Worm (Caenorhabditis elegans): ENCODE results near the gene K07F5.6.
"Not testable (repeated sequence)": the region's sequence is repeated elsewhere in the genome, so short reads cannot be mapped to it uniquely, and the experiment has no call there.

K07F5.6 gene

DNA sequence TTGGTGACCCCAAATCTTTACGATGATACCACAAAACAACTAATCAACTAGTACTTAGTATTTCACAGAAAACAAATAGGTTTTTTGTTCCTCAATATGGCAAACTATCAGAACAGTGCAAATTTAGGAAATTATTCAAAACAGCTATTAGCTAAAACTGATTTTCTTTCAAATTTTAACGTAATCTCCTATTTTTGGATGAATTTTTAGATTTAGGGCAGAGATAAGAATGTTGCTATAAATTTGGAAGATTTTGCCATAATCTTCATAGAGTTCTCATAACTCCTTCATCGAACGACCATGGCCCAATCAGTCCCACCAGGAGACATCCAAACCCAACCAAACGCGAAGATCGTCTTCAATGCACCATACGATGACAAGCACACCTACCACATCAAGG, 9.1 kb downstream of the K07F5.6 start, which contains the start of gene msp-10:
TSS of gene msp-10 (plus strand) at position 301 of the 400 bp plus-strand sequence.
- TF ChIP-seq ceh-13 (GFP tag; optimal IDR thresholded peaks at IDR 0.05); ama-1 (optimal IDR thresholded peaks at IDR 0.05); B0310.2 (tag; optimal IDR thresholded peaks at IDR 0.05): not testable (repeated sequence)

DNA sequence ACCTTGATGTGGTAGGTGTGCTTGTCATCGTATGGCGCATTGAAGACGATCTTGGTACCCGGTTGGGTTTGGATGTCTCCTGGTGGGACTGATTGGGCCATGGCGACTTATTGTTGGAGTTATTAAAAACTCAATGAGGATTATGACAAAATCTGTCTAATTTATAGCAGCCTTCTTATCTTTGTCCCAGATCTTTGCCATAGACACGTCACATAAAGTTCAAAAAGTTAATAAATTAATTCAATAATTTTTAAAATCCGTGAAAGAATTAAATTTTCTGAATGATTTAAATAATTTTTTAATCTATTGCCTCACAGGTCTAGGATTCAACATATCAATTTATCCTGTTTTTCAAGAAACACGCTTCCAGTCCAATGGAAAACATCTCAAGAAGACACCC, 10.2 kb downstream of the K07F5.6 start, which contains the start of gene msp-81:
TSS of gene msp-81 (minus strand) at position 101 of the 400 bp plus-strand sequence.
- TF ChIP-seq aly-1 (tag; optimal IDR thresholded peaks at IDR 0.05): no peak
- TF ChIP-seq ceh-13 (GFP tag; optimal IDR thresholded peaks at IDR 0.05): no peak
- no peak for TF ChIP-seq ama-1 (optimal IDR thresholded peaks at IDR 0.05)

ce11 chrIV:9833337-9833736, 13.1 kb downstream of the K07F5.6 start:
- no peak for TF ChIP-seq aly-1 (tag; optimal IDR thresholded peaks at IDR 0.05)
- no peak for TF ChIP-seq tbx-37 (GFP tag; conservative IDR thresholded peaks at IDR 0.05)
- no peak for TF ChIP-seq B0310.2 (tag; optimal IDR thresholded peaks at IDR 0.05)
- TF ChIP-seq ama-1 (optimal IDR thresholded peaks at IDR 0.05): no peak
- no peak for TF ChIP-seq sea-1 (GFP tag; conservative IDR thresholded peaks at IDR 0.05)
- no peak for TF ChIP-seq hmg-4 (GFP tag; optimal IDR thresholded peaks at IDR 0.05)
- no peak for TF ChIP-seq ceh-36 (tag; optimal IDR thresholded peaks at IDR 0.05)
- TF ChIP-seq hnd-1 (tag; optimal IDR thresholded peaks at IDR 0.05): no peak
- no peak for TF ChIP-seq hmbx-1 (tag; optimal IDR thresholded peaks at IDR 0.05)
- TF ChIP-seq scrt-1 (GFP tag; IDR thresholded peaks at IDR 0.05): no peak
- TF ChIP-seq ceh-13 (GFP tag; optimal IDR thresholded peaks at IDR 0.05): no peak
- no peak for TF ChIP-seq tbx-11 (GFP tag; IDR thresholded peaks at IDR 0.05)
- no peak for TF ChIP-seq flt-1 (GFP tag; IDR thresholded peaks at IDR 0.05)
- no peak for TF ChIP-seq pes-1 (GFP tag; IDR thresholded peaks at IDR 0.05)
- no peak for TF ChIP-seq tra-4 (tag; optimal IDR thresholded peaks at IDR 0.05)

ce11 chrIV:9832586-9832985, 13.9 kb downstream of the K07F5.6 start, which contains the start of gene kin-21:
kin-21 (plus strand) TSS chrIV:9832886.
- TF ChIP-seq hmbx-1 (tag; optimal IDR thresholded peaks at IDR 0.05) (no peak), tbx-11 (GFP tag; IDR thresholded peaks at IDR 0.05) (no peak), tbx-37 (GFP tag; conservative IDR thresholded peaks at IDR 0.05) (no peak), B0310.2 (tag; optimal IDR thresholded peaks at IDR 0.05) (no peak), tra-4 (tag; optimal IDR thresholded peaks at IDR 0.05) (no peak), scrt-1 (GFP tag; IDR thresholded peaks at IDR 0.05) (no peak), ets-7 (tag; optimal IDR thresholded peaks at IDR 0.05) (no peak), aly-1 (tag; optimal IDR thresholded peaks at IDR 0.05) (no peak), ceh-36 (tag; optimal IDR thresholded peaks at IDR 0.05) (no peak), pes-1 (GFP tag; IDR thresholded peaks at IDR 0.05) (no peak), flt-1 (GFP tag; IDR thresholded peaks at IDR 0.05) (no peak), hnd-1 (tag; optimal IDR thresholded peaks at IDR 0.05) (no peak), ceh-13 (GFP tag; optimal IDR thresholded peaks at IDR 0.05) (no peak), F13C5.2 (tag; optimal IDR thresholded peaks at IDR 0.05) (no peak), hmg-4 (GFP tag; optimal IDR thresholded peaks at IDR 0.05) (no peak), sea-1 (GFP tag; conservative IDR thresholded peaks at IDR 0.05) (no peak)

DNA sequence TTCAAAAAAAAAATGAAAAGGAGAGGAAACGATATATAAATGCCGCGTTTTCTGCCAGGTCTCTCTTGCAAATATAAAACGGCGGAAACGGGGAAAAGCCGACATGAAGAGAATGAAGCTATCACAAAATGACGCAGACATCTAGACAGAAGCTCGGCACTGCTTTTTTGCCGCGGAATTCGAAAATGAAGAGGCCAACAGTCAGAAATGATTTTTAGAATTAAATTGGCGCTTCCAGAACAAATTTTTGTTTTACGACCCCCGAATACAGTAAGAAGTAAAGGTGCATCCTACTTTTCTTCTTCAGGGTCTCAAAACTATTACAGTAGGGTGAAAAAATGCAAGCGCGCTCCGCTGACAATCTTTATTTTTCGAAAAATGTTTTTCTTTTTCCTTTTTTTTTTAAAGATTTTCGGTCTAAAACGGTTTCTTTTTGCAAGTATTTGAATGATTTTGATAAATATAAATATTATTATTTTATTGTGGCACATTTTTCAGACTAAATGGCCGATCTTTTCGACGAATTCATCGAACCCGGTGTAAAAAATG, 21.2 kb downstream of the K07F5.6 start, which contains the start of gene mtr-4:
TSS of gene mtr-4 (plus strand) at position 499 of the 549 bp plus-strand sequence.
- TF ChIP-seq hmg-4 (GFP tag; optimal IDR thresholded peaks at IDR 0.05) (no peak), flt-1 (GFP tag; IDR thresholded peaks at IDR 0.05) (no peak), F13C5.2 (tag; optimal IDR thresholded peaks at IDR 0.05) (no peak), ceh-36 (tag; optimal IDR thresholded peaks at IDR 0.05) (no peak), ama-1 (optimal IDR thresholded peaks at IDR 0.05) (no peak), hmbx-1 (tag; optimal IDR thresholded peaks at IDR 0.05) (no peak), sea-1 (GFP tag; conservative IDR thresholded peaks at IDR 0.05) (no peak), tbx-37 (GFP tag; conservative IDR thresholded peaks at IDR 0.05) (no peak), scrt-1 (GFP tag; IDR thresholded peaks at IDR 0.05) (no peak), B0310.2 (tag; optimal IDR thresholded peaks at IDR 0.05) (no peak), ets-7 (tag; optimal IDR thresholded peaks at IDR 0.05) (no peak), tra-4 (tag; optimal IDR thresholded peaks at IDR 0.05) (no peak), ceh-13 (GFP tag; optimal IDR thresholded peaks at IDR 0.05) (no peak), hnd-1 (tag; optimal IDR thresholded peaks at IDR 0.05) (no peak), tbx-11 (GFP tag; IDR thresholded peaks at IDR 0.05) (no peak)

DNA sequence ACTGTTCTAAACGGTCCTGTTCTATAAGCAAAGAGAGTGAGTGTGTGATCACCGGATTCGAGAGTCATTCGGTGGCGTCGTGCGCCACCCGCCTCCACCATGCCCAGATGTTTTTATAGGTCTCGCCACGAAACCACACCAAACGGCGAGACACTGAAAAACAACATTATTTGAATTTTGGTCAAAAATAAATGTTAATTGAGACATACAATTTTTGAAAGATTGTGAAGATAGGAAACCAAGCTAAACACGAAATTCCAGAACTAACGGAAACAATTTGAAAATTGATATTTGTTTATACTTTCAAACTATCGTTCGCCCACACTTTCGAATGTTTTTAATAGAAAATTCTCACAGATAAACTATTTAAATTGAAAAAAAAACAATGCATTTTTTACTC, 22.0 kb downstream of the K07F5.6 start, which contains the start of gene catp-6:
TSS of gene catp-6 (minus strand) at position 101 of the 400 bp plus-strand sequence.
- TF ChIP-seq hmbx-1 (tag; optimal IDR thresholded peaks at IDR 0.05) (no peak), ceh-13 (GFP tag; optimal IDR thresholded peaks at IDR 0.05) (no peak), flt-1 (GFP tag; IDR thresholded peaks at IDR 0.05) (no peak), pes-1 (GFP tag; IDR thresholded peaks at IDR 0.05) (no peak), B0310.2 (tag; optimal IDR thresholded peaks at IDR 0.05) (no peak), tra-4 (tag; optimal IDR thresholded peaks at IDR 0.05) (no peak), ets-7 (tag; optimal IDR thresholded peaks at IDR 0.05) (no peak), tbx-37 (GFP tag; conservative IDR thresholded peaks at IDR 0.05) (no peak), hnd-1 (tag; optimal IDR thresholded peaks at IDR 0.05) (no peak), scrt-1 (GFP tag; IDR thresholded peaks at IDR 0.05) (no peak), ama-1 (optimal IDR thresholded peaks at IDR 0.05) (no peak), hmg-4 (GFP tag; optimal IDR thresholded peaks at IDR 0.05) (no peak), aly-1 (tag; optimal IDR thresholded peaks at IDR 0.05) (no peak), ceh-36 (tag; optimal IDR thresholded peaks at IDR 0.05) (no peak), tbx-11 (GFP tag; IDR thresholded peaks at IDR 0.05) (no peak)

- TF ChIP-seq tra-4 (tag; optimal IDR thresholded peaks at IDR 0.05) (no peak), ceh-36 (tag; optimal IDR thresholded peaks at IDR 0.05) (no peak), ceh-13 (GFP tag; optimal IDR thresholded peaks at IDR 0.05) (no peak), hmg-4 (GFP tag; optimal IDR thresholded peaks at IDR 0.05) (no peak), B0310.2 (tag; optimal IDR thresholded peaks at IDR 0.05) (no peak), ama-1 (optimal IDR thresholded peaks at IDR 0.05) (no peak), scrt-1 (GFP tag; IDR thresholded peaks at IDR 0.05) (no peak), ets-7 (tag; optimal IDR thresholded peaks at IDR 0.05) (no peak), tbx-37 (GFP tag; conservative IDR thresholded peaks at IDR 0.05) (no peak), tbx-11 (GFP tag; IDR thresholded peaks at IDR 0.05) (no peak), pes-1 (GFP tag; IDR thresholded peaks at IDR 0.05) (no peak), flt-1 (GFP tag; IDR thresholded peaks at IDR 0.05) (no peak), hnd-1 (tag; optimal IDR thresholded peaks at IDR 0.05) (no peak), F13C5.2 (tag; optimal IDR thresholded peaks at IDR 0.05) (no peak), aly-1 (tag; optimal IDR thresholded peaks at IDR 0.05) (no peak), sea-1 (GFP tag; conservative IDR thresholded peaks at IDR 0.05) (no peak), hmbx-1 (tag; optimal IDR thresholded peaks at IDR 0.05) (no peak)
Measured at ce11 chrIV:9822585-9822984, 23.9 kb downstream of the K07F5.6 start.
